Fruit fly (Drosophila melanogaster) whole organism, embryonic: ENCODE data around the gene CG32847.
A peak's percentile ranks its signal among the peaks of the same experiment; 100 is the strongest.

Experiments
- Antp ChIP-seq: fragments of 200-800 bp; sonication (Bioruptor generic); optimal IDR thresholded peaks from 3 replicates; lab custom pipeline; 2016; ENCODE audit warnings: missing biosample characterization, missing genetic modification characterization
- Atf-2 ChIP-seq: fragments of 200-800 bp; sonication (Bioruptor generic); optimal IDR thresholded peaks from 2 replicates; lab custom pipeline; 2016; ENCODE audit warnings: missing biosample characterization, missing genetic modification characterization
- Atf6 ChIP-seq: fragments of 200-800 bp; sonication (Bioruptor generic); IDR thresholded peaks from 2 replicates; pipeline ENCODE4 v1.3.6; 2022; ENCODE audit warnings: missing biosample characterization, missing genetic modification characterization
- CG10565 ChIP-seq: fragments of 200-800 bp; sonication (Bioruptor generic); optimal IDR thresholded peaks from 3 replicates; lab custom pipeline; 2016; ENCODE audit warnings: missing biosample characterization, mild to moderate bottlenecking, missing genetic modification characterization
- CG11456 ChIP-seq: fragments of 200-800 bp; sonication (Bioruptor generic); IDR thresholded peaks from 3 replicates; pipeline ENCODE4 v1.3.6; 2022; ENCODE audit warnings: missing biosample characterization, missing genetic modification characterization
- CG11504 ChIP-seq: fragments of 200-800 bp; sonication (Bioruptor generic); optimal IDR thresholded peaks from 3 replicates; lab custom pipeline; 2019; ENCODE audit warnings: missing biosample characterization, mild to moderate bottlenecking, missing genetic modification characterization, moderate library complexity
- CG12104 ChIP-seq: fragments of 200-800 bp; sonication (Bioruptor generic); optimal IDR thresholded peaks from 3 replicates; lab custom pipeline; 2016; ENCODE audit warnings: missing biosample characterization, missing genetic modification characterization
- CG12744 ChIP-seq: fragments of 200-800 bp; sonication (Bioruptor generic); optimal IDR thresholded peaks from 2 replicates; lab custom pipeline; 2016; ENCODE audit warnings: missing biosample characterization, missing genetic modification characterization
- CG14441 ChIP-seq: fragments of 200-800 bp; sonication (Bioruptor generic); IDR thresholded peaks from 2 replicates; pipeline ENCODE4 v1.3.6; 2022; ENCODE audit warnings: missing biosample characterization, missing genetic modification characterization
- CG15601 ChIP-seq: fragments of 200-800 bp; sonication (Bioruptor generic); optimal IDR thresholded peaks from 3 replicates; lab custom pipeline; 2019; ENCODE audit warnings: missing biosample characterization, mild to moderate bottlenecking, missing genetic modification characterization, moderate library complexity
- CG15696 ChIP-seq: fragments of 200-800 bp; sonication (Bioruptor generic); optimal IDR thresholded peaks from 2 replicates; lab custom pipeline; 2019; ENCODE audit warnings: missing biosample characterization, mild to moderate bottlenecking, missing genetic modification characterization, moderate library complexity
- CG1602 ChIP-seq: fragments of 200-800 bp; sonication (Bioruptor generic); optimal IDR thresholded peaks from 3 replicates; lab custom pipeline; 2016; ENCODE audit warnings: missing biosample characterization, missing genetic modification characterization
- CG16815 ChIP-seq: fragments of 200-800 bp; sonication (Bioruptor generic); optimal IDR thresholded peaks from 3 replicates; lab custom pipeline; 2017; ENCODE audit warnings: missing biosample characterization, mild to moderate bottlenecking, missing genetic modification characterization
- CG17802 ChIP-seq: fragments of 200-800 bp; sonication (Bioruptor generic); optimal IDR thresholded peaks from 2 replicates; lab custom pipeline; 2018; ENCODE audit warnings: missing biosample characterization, mild to moderate bottlenecking, missing genetic modification characterization, moderate library complexity
- CG1832 ChIP-seq: fragments of 200-800 bp; sonication (Bioruptor generic); optimal IDR thresholded peaks from 2 replicates; lab custom pipeline; 2017; ENCODE audit warnings: missing biosample characterization, mild to moderate bottlenecking, missing genetic modification characterization, inconsistent platforms
- CG18476 ChIP-seq: fragments of 200-800 bp; sonication (Bioruptor generic); optimal IDR thresholded peaks from 2 replicates; lab custom pipeline; 2016; ENCODE audit warnings: missing biosample characterization, mild to moderate bottlenecking, missing genetic modification characterization
- CG2129 ChIP-seq: fragments of 200-800 bp; sonication (Bioruptor generic); IDR thresholded peaks from 2 replicates; pipeline ENCODE4 v1.3.6; 2022; ENCODE audit warnings: missing biosample characterization, missing genetic modification characterization; ENCODE audit not compliant: partially characterized antibody
- CG31441 ChIP-seq: fragments of 200-800 bp; sonication (Bioruptor generic); IDR thresholded peaks from 2 replicates; pipeline ENCODE4 v1.3.6; 2022; ENCODE audit warnings: missing biosample characterization, missing genetic modification characterization
- CG33213 ChIP-seq: fragments of 200-800 bp; sonication (Bioruptor generic); optimal IDR thresholded peaks from 3 replicates; lab custom pipeline; 2016; ENCODE audit warnings: missing biosample characterization, missing genetic modification characterization
- CG34224 ChIP-seq: fragments of 200-800 bp; sonication (Bioruptor generic); IDR thresholded peaks from 3 replicates; pipeline ENCODE4 v1.3.6; 2022; ENCODE audit warnings: missing biosample characterization, missing genetic modification characterization; ENCODE audit not compliant: partially characterized antibody
- CG3726 ChIP-seq: fragments of 200-800 bp; sonication (Bioruptor generic); IDR thresholded peaks from 3 replicates; pipeline ENCODE4, ENCODE4 v1.3.6; 2022; ENCODE audit warnings: missing biosample characterization, missing genetic modification characterization
- CG5180 ChIP-seq: fragments of 200-800 bp; sonication (Bioruptor generic); optimal IDR thresholded peaks from 3 replicates; lab custom pipeline; 2017; ENCODE audit warnings: missing biosample characterization, missing genetic modification characterization, mild to moderate bottlenecking, moderate library complexity, missing genetic modification reagents
- CG6175 ChIP-seq: fragments of 200-800 bp; sonication (Bioruptor generic); IDR thresholded peaks from 3 replicates; pipeline ENCODE4 v1.3.6; 2022; ENCODE audit warnings: missing biosample characterization, missing genetic modification characterization
- CG7987 ChIP-seq: fragments of 200-800 bp; sonication (Bioruptor generic); optimal IDR thresholded peaks from 2 replicates; lab custom pipeline; 2018; ENCODE audit warnings: missing biosample characterization, mild to moderate bottlenecking, missing genetic modification characterization, moderate library complexity
- CG9932 ChIP-seq: fragments of 200-800 bp; sonication (Bioruptor generic); IDR thresholded peaks from 2 replicates; pipeline ENCODE4 v1.3.6; 2022; ENCODE audit warnings: missing biosample characterization, missing genetic modification characterization
- CTCF ChIP-seq: fragments of 200-800 bp; sonication (Bioruptor generic); optimal IDR thresholded peaks from 2 replicates; lab custom pipeline; 2017; ENCODE audit warnings: missing biosample characterization, mild to moderate bottlenecking, missing genetic modification characterization, moderate library complexity
- HLH54F ChIP-seq: fragments of 200-800 bp; sonication (Bioruptor generic); optimal IDR thresholded peaks from 3 replicates; lab custom pipeline; 2016; ENCODE audit warnings: missing biosample characterization, missing genetic modification characterization
- NK7.1 ChIP-seq: fragments of 200-800 bp; sonication (Bioruptor generic); optimal IDR thresholded peaks from 3 replicates; lab custom pipeline; 2016; ENCODE audit warnings: missing biosample characterization, missing genetic modification characterization
- Ptx1 ChIP-seq: fragments of 200-800 bp; sonication (Bioruptor generic); IDR thresholded peaks from 2 replicates; pipeline ENCODE4 v1.3.6; 2022; ENCODE audit warnings: missing biosample characterization, missing genetic modification characterization
- Rx ChIP-seq: fragments of 200-800 bp; sonication (Bioruptor generic); IDR thresholded peaks from 2 replicates; pipeline ENCODE4 v1.3.6; 2022; ENCODE audit warnings: missing biosample characterization, missing genetic modification characterization
- Sox100B ChIP-seq: fragments of 200-800 bp; sonication (Bioruptor generic); optimal IDR thresholded peaks from 3 replicates; lab custom pipeline; 2018; ENCODE audit warnings: missing biosample characterization, mild to moderate bottlenecking, missing genetic modification characterization
- YL-1 ChIP-seq: fragments of 200-800 bp; sonication (Bioruptor generic); optimal IDR thresholded peaks from 3 replicates; lab custom pipeline; 2017; ENCODE audit warnings: missing biosample characterization, mild to moderate bottlenecking, missing genetic modification characterization
- ab ChIP-seq: fragments of 200-800 bp; sonication (Bioruptor generic); optimal IDR thresholded peaks from 2 replicates; lab custom pipeline; 2016; ENCODE audit warnings: missing biosample characterization, missing genetic modification characterization
- al ChIP-seq: fragments of 200-800 bp; sonication (Bioruptor generic); IDR thresholded peaks from 2 replicates; pipeline ENCODE4 v1.3.6; 2022; ENCODE audit warnings: missing biosample characterization, missing genetic modification characterization
- chn ChIP-seq: fragments of 200-800 bp; sonication (Bioruptor generic); optimal IDR thresholded peaks from 2 replicates; lab custom pipeline; 2016; ENCODE audit warnings: missing biosample characterization, missing genetic modification characterization
- dm ChIP-seq: fragments of 200-800 bp; sonication (Bioruptor generic); optimal IDR thresholded peaks from 3 replicates; lab custom pipeline; 2016; ENCODE audit warnings: missing biosample characterization, missing genetic modification characterization
- exex ChIP-seq: fragments of 200-800 bp; sonication (Bioruptor generic); optimal IDR thresholded peaks from 4 replicates; lab custom pipeline; 2018; ENCODE audit warnings: missing biosample characterization, mild to moderate bottlenecking, missing genetic modification characterization, moderate library complexity
- fd102C ChIP-seq: fragments of 200-800 bp; sonication (Bioruptor generic); optimal IDR thresholded peaks from 2 replicates; lab custom pipeline; 2018; ENCODE audit warnings: missing biosample characterization, mild to moderate bottlenecking, missing genetic modification characterization, moderate library complexity
- jing ChIP-seq: fragments of 200-800 bp; sonication (Bioruptor generic); optimal IDR thresholded peaks from 2 replicates; lab custom pipeline; 2018; ENCODE audit warnings: missing biosample characterization, mild to moderate bottlenecking, missing genetic modification characterization
- kni ChIP-seq: fragments of 200-800 bp; sonication (Bioruptor generic); optimal IDR thresholded peaks from 3 replicates; lab custom pipeline; 2017; ENCODE audit warnings: mild to moderate bottlenecking, missing biosample characterization, missing genetic modification reagents, missing genetic modification characterization
- pita ChIP-seq: fragments of 200-800 bp; sonication (Bioruptor generic); optimal IDR thresholded peaks from 2 replicates; lab custom pipeline; 2017; ENCODE audit warnings: missing biosample characterization, mild to moderate bottlenecking, missing genetic modification characterization
- pzg ChIP-seq: fragments of 200-800 bp; sonication (Bioruptor generic); optimal IDR thresholded peaks from 3 replicates; lab custom pipeline; 2018; ENCODE audit warnings: missing biosample characterization, mild to moderate bottlenecking, missing genetic modification characterization, moderate library complexity
- sens-2 ChIP-seq: fragments of 200-800 bp; sonication (Bioruptor generic); IDR thresholded peaks from 2 replicates; pipeline ENCODE4 v1.3.6; 2022; ENCODE audit warnings: missing biosample characterization, missing genetic modification characterization
- tio ChIP-seq: fragments of 200-800 bp; sonication (Bioruptor generic); optimal IDR thresholded peaks from 2 replicates; lab custom pipeline; 2017; ENCODE audit warnings: missing biosample characterization, missing genetic modification characterization, inconsistent platforms
- tna ChIP-seq: fragments of 200-800 bp; sonication (Bioruptor generic); IDR thresholded peaks from 2 replicates; pipeline ENCODE4 v1.3.6; 2022; ENCODE audit warnings: missing biosample characterization, missing genetic modification characterization; ENCODE audit not compliant: partially characterized antibody
- tup ChIP-seq: fragments of 200-800 bp; sonication (Bioruptor generic); optimal IDR thresholded peaks from 2 replicates; lab custom pipeline; 2016; ENCODE audit warnings: missing biosample characterization, mild to moderate bottlenecking, missing genetic modification characterization, moderate library complexity
- unc-4 ChIP-seq: fragments of 200-800 bp; sonication (Bioruptor generic); IDR thresholded peaks from 2 replicates; pipeline ENCODE4 v1.3.6; 2022; ENCODE audit warnings: missing biosample characterization, missing genetic modification characterization; ENCODE audit not compliant: partially characterized antibody

CG32847 gene

DNA sequence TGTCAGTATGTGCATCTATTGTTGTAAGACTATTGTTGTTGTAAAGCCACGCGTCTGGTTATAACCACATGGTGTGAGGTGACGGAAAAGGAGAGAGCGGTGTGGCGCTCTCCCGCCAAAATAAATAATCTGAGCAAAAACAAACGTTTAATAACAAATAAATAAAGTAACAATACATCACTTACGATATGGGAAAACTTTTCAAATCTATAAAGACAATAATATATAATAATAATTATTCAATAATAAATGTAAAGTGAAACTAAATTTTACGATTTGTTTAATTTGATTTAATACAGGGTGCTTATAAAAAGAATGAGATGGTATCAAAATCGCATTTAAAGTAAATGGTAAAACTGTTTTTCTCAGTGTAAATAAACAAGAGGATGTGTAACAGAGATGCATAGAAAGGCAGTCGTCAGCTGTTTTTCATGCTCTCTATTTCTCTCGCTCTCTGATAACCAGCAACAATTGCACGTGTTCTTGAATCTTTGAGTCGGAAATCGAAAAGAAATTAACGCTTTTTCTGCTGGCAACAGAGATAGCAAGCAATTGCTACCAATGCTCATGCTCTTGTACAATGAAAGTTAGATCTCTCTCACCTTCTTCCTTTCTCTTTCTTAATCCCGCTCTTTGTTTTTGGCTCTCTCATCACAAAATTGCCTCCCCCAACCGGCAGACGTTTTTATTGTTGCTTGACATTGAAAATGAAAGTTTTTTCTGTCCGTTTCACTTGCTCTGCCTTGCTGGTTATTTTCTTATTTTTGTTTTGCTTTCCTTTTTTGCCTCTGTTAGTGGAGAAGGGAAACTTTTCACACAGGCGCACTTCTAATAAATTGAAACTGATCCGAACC is 22.5 kb upstream of the CG32847 start (continued):
- TF ChIP-seq al (GFP tag; lab: Robert Waterston, UW) (peak; percentile 69), CG6175 (GFP tag; lab: Robert Waterston, UW) (0 out of 3 replicates have a peak, but pooled peaks have one; percentile 13), CG11504 (tag; lab: Kevin White, UChicago) (peak; percentile 91), Atf-2 (GFP tag; lab: Kevin White, UChicago) (peak; percentile 0), tup (GFP tag; lab: Kevin White, UChicago) (no peak), pzg (GFP tag; lab: Kevin White, UChicago) (no peak), tio (GFP tag; lab: Kevin White, UChicago) (peak; percentile 78), Sox100B (peak; percentile 95), CG2129 (GFP tag; lab: Robert Waterston, UW) (no peak), tna (no peak), CG12744 (GFP tag; lab: Kevin White, UChicago) (no peak), CTCF (GFP tag; lab: Kevin White, UChicago) (peak; percentile 32), dm (GFP tag; lab: Kevin White, UChicago) (no peak), jing (GFP tag; lab: Kevin White, UChicago) (no peak), Antp (GFP tag; lab: Kevin White, UChicago) (peak; percentile 32), CG31441 (GFP tag; lab: Robert Waterston, UW) (peak; percentile 98), CG1832 (GFP tag; lab: Kevin White, UChicago) (no peak), sens-2 (GFP tag; lab: Robert Waterston, UW) (0 out of 2 replicates have a peak, but pooled peaks have one; percentile 5), CG14441 (GFP tag; lab: Robert Waterston, UW) (peak; percentile 71), HLH54F (GFP tag; lab: Kevin White, UChicago) (peak; percentile 2), CG15601 (peak; percentile 85), Ptx1 (GFP tag; lab: Robert Waterston, UW) (peak; percentile 92), CG3726 (GFP tag; lab: Robert Waterston, UW) (peak; percentile 71; the same call in 1 of the 3 replicates), CG5180 (GFP tag; lab: Kevin White, UChicago) (peak; percentile 66), CG15696 (tag; lab: Kevin White, UChicago) (peak; percentile 81), CG18476 (GFP tag; lab: Kevin White, UChicago) (peak; percentile 76), CG16815 (peak; percentile 47), unc-4 (GFP tag; lab: Robert Waterston, UW) (no peak), CG1602 (GFP tag; lab: Kevin White, UChicago) (peak; percentile 53), fd102C (peak; percentile 47), Rx (GFP tag; lab: Robert Waterston, UW) (peak; percentile 31), ab (GFP tag; lab: Kevin White, UChicago) (no peak), CG10565 (peak; percentile 22), chn (GFP tag; lab: Kevin White, UChicago) (no peak), Atf6 (GFP tag; lab: Robert Waterston, UW) (peak; percentile 67), CG9932 (GFP tag; lab: Robert Waterston, UW) (peak; percentile 52; the same call in 1 of the 2 replicates), CG33213 (GFP tag; lab: Kevin White, UChicago) (no peak), kni (GFP tag; lab: Kevin White, UChicago) (peak; percentile 91), CG11456 (GFP tag; lab: Robert Waterston, UW) (peak; percentile 65), CG34224 (no peak), YL-1 (GFP tag; lab: Kevin White, UChicago) (no peak), exex (tag; lab: Kevin White, UChicago) (peak; percentile 78), NK7.1 (peak; percentile 58), CG7987 (peak; percentile 67), CG17802 (no peak), pita (GFP tag; lab: Kevin White, UChicago) (no peak), CG12104 (peak; percentile 80)
